Worm (Caenorhabditis elegans): ENCODE measurements around the gene C14C10.5.
A peak's percentile ranks its signal among the peaks of the same experiment; 100 is the strongest.

The C14C10.5 gene

ce11 chrV:12599510-12600242 is at the start of gene C14C10.5:
Gene C14C10.5, plus strand, starts transcription at chrV:12600192.
- TF ChIP-seq tag-97 (GFP tag; IDR thresholded peaks at IDR 0.05) (no peak), hlh-30 (tag; optimal IDR thresholded peaks at IDR 0.05; ENCODE audit: insufficient read depth) (no peak), ztf-7 (tag; optimal IDR thresholded peaks at IDR 0.05) (no peak), daf-19 (GFP tag; conservative IDR thresholded peaks at IDR 0.05) (0 out of 2 replicates have a peak, but pooled peaks have one; percentile 24), mes-2 (tag; optimal IDR thresholded peaks at IDR 0.05; ENCODE audit: poor library complexity, severe bottlenecking) (peak; percentile 27), hlh-11 (tag; optimal IDR thresholded peaks at IDR 0.05) (peak; percentile 38), saeg-2 (GFP tag; IDR thresholded peaks at IDR 0.05) (no peak), lin-15B (tag; optimal IDR thresholded peaks at IDR 0.05) (no peak), dve-1 (tag; optimal IDR thresholded peaks at IDR 0.05; ENCODE audit: insufficient read depth) (peak; percentile 48), nhr-237 (tag; optimal IDR thresholded peaks at IDR 0.05) (no peak), mdl-1 (tag; optimal IDR thresholded peaks at IDR 0.05) (peak in 1 of 2 experiments; percentile 33), ceh-32 (tag; optimal IDR thresholded peaks at IDR 0.05; ENCODE audit: poor library complexity) (no peak), set-16 (GFP tag; IDR thresholded peaks at IDR 0.05) (no peak), daf-16 (GFP tag; optimal IDR thresholded peaks at IDR 0.05) (no peak), daf-16 (tag; optimal IDR thresholded peaks at IDR 0.05) (peak; percentile 79), T20F7.1 (GFP tag; optimal IDR thresholded peaks at IDR 0.05) (peak; percentile 41), nhr-10 (tag; optimal IDR thresholded peaks at IDR 0.05) (no peak), Y5F2A.4 (GFP tag; optimal IDR thresholded peaks at IDR 0.05) (no peak), mxl-3 (GFP tag; optimal IDR thresholded peaks at IDR 0.05) (peak; percentile 15), zfp-3 (GFP tag; conservative IDR thresholded peaks at IDR 0.05) (no peak), F37D6.2 (tag; optimal IDR thresholded peaks at IDR 0.05) (no peak), daf-12 (tag; optimal IDR thresholded peaks at IDR 0.05) (no peak), nhr-11 (tag; optimal IDR thresholded peaks at IDR 0.05) (no peak)

ce11 chrV:12550755-12551154 is 49.2 kb upstream of the C14C10.5 start:
- TF ChIP-seq Y5F2A.4 (GFP tag; optimal IDR thresholded peaks at IDR 0.05) = no peak
- no peak for TF ChIP-seq dmd-9 (GFP tag; IDR thresholded peaks at IDR 0.05)
- TF ChIP-seq hlh-30 (tag; optimal IDR thresholded peaks at IDR 0.05; ENCODE audit: insufficient read depth) = peak; percentile 67
- TF ChIP-seq aha-1 (tag) = peak; percentile 45
- no peak for TF ChIP-seq zag-1 (tag; optimal IDR thresholded peaks at IDR 0.05)
- no peak for TF ChIP-seq lim-7 (GFP tag; IDR thresholded peaks at IDR 0.05)

- TF ChIP-seq zip-11 (GFP tag; IDR thresholded peaks at IDR 0.05) (no peak), mep-1 (tag; optimal IDR thresholded peaks at IDR 0.05) (peak; percentile 28), lsy-2 (tag; optimal IDR thresholded peaks at IDR 0.05) (peak; percentile 6 to 35), hlh-30 (tag; optimal IDR thresholded peaks at IDR 0.05; ENCODE audit: insufficient read depth) (peak; percentile 6), nhr-25 (tag; optimal IDR thresholded peaks at IDR 0.05; ENCODE audit: borderline replicate concordance, insufficient read depth) (peak; percentile 39), aha-1 (tag) (peak; percentile 95), mes-2 (tag; optimal IDR thresholded peaks at IDR 0.05; ENCODE audit: poor library complexity, severe bottlenecking) (peak; percentile 26), lin-1 (GFP tag; IDR thresholded peaks at IDR 0.05) (no peak), nhr-77 (tag; optimal IDR thresholded peaks at IDR 0.05) (no peak), ama-1 (optimal IDR thresholded peaks at IDR 0.05) (peak; percentile 46), daf-16 (GFP tag; optimal IDR thresholded peaks at IDR 0.05) (no peak), daf-16 (tag; optimal IDR thresholded peaks at IDR 0.05) (no peak), unc-62 (GFP tag; optimal IDR thresholded peaks at IDR 0.05 in 1 of 2) (peak in 1 of 2 experiments; percentile 97), unc-62 (tag; optimal IDR thresholded peaks at IDR 0.05) (no peak), tra-1 (GFP tag; IDR thresholded peaks at IDR 0.05) (0 out of 2 replicates have a peak, but pooled peaks have one; percentile 39), nhr-6 (tag; optimal IDR thresholded peaks at IDR 0.05) (peak; percentile 81), T26A8.4 (GFP tag; IDR thresholded peaks at IDR 0.05) (peak; percentile 90), nhr-28 (tag; optimal IDR thresholded peaks at IDR 0.05) (peak; percentile 57), zfp-3 (GFP tag; conservative IDR thresholded peaks at IDR 0.05) (0 out of 2 replicates have a peak, but pooled peaks have one; percentile 51), daf-8 (GFP tag; IDR thresholded peaks at IDR 0.05) (no peak), snpc-1.2 (GFP tag; IDR thresholded peaks at IDR 0.05) (0 out of 2 replicates have a peak, but pooled peaks have one; percentile 25), F26F4.8 (GFP tag; conservative IDR thresholded peaks at IDR 0.05) (no peak), spr-1 (tag; optimal IDR thresholded peaks at IDR 0.05) (peak; percentile 23), nhr-48 (tag; optimal IDR thresholded peaks at IDR 0.05) (peak; percentile 12)
Measured at ce11 chrV:12551638-12552478, 48.1 kb upstream of the C14C10.5 start.

Measured in whole organism, L4 larva.